Fruit fly (Drosophila melanogaster) whole organism, embryonic: Measurements from ENCODE around the gene CG14882.
A peak's percentile ranks its signal among the peaks of the same experiment; 100 is the strongest.

ENCODE experiments used
- B-H2 ChIP-seq: fragments of 200-800 bp; sonication (Bioruptor generic); optimal IDR thresholded peaks from 2 replicates; lab custom pipeline; 2018; ENCODE audit warnings: missing biosample characterization, mild to moderate bottlenecking, missing genetic modification characterization
- CG10366 ChIP-seq: fragments of 200-800 bp; sonication (Bioruptor generic); IDR thresholded peaks from 2 replicates; pipeline ENCODE4 v1.3.6; 2022; ENCODE audit warnings: missing biosample characterization, missing genetic modification characterization
- CG10959 ChIP-seq: fragments of 200-800 bp; sonication (Bioruptor generic); IDR thresholded peaks from 2 replicates; pipeline ENCODE4 v1.3.6; 2022; ENCODE audit warnings: missing biosample characterization, missing genetic modification characterization
- CG11560 ChIP-seq: fragments of 200-800 bp; sonication (Bioruptor generic); IDR thresholded peaks from 3 replicates; pipeline ENCODE4 v1.3.6; 2022; ENCODE audit warnings: missing biosample characterization, missing genetic modification characterization
- CG12236 ChIP-seq: fragments of 200-800 bp; sonication (Bioruptor generic); optimal IDR thresholded peaks from 2 replicates; lab custom pipeline; 2016; ENCODE audit warnings: missing biosample characterization, missing genetic modification characterization
- CG14710 ChIP-seq: fragments of 200-800 bp; sonication (Bioruptor generic); optimal IDR thresholded peaks from 3 replicates; lab custom pipeline; 2019; ENCODE audit warnings: missing biosample characterization, mild to moderate bottlenecking, missing genetic modification characterization, moderate library complexity
- CG15269 ChIP-seq: fragments of 200-800 bp; sonication (Bioruptor generic); optimal IDR thresholded peaks from 2 replicates; lab custom pipeline; 2018; ENCODE audit warnings: missing biosample characterization, mild to moderate bottlenecking, missing genetic modification characterization, moderate library complexity
- CG17186 ChIP-seq: fragments of 200-800 bp; sonication (Bioruptor generic); optimal IDR thresholded peaks from 3 replicates; lab custom pipeline; 2017; ENCODE audit warnings: missing biosample characterization, missing genetic modification reagents, missing genetic modification characterization
- CG1792 ChIP-seq: fragments of 200-800 bp; sonication (Bioruptor generic); optimal IDR thresholded peaks from 2 replicates; lab custom pipeline; 2016; ENCODE audit warnings: missing biosample characterization, missing genetic modification characterization
- CG18764 ChIP-seq: fragments of 200-800 bp; sonication (Bioruptor generic); optimal IDR thresholded peaks from 3 replicates; lab custom pipeline; 2016; ENCODE audit warnings: missing biosample characterization, missing genetic modification characterization
- CG2875 ChIP-seq: fragments of 200-800 bp; sonication (Bioruptor generic); optimal IDR thresholded peaks from 2 replicates; lab custom pipeline; 2017; ENCODE audit warnings: missing biosample characterization, mild to moderate bottlenecking, missing genetic modification characterization, missing genetic modification reagents
- CG3281 ChIP-seq: fragments of 200-800 bp; sonication (Bioruptor generic); optimal IDR thresholded peaks from 3 replicates; lab custom pipeline; 2017; ENCODE audit warnings: missing biosample characterization, mild to moderate bottlenecking, missing genetic modification characterization
- CG3995 ChIP-seq: fragments of 200-800 bp; sonication (Bioruptor generic); optimal IDR thresholded peaks from 3 replicates; lab custom pipeline; 2016; ENCODE audit warnings: missing biosample characterization, missing genetic modification characterization
- CG5180 ChIP-seq: fragments of 200-800 bp; sonication (Bioruptor generic); optimal IDR thresholded peaks from 3 replicates; lab custom pipeline; 2017; ENCODE audit warnings: missing biosample characterization, missing genetic modification characterization, mild to moderate bottlenecking, moderate library complexity, missing genetic modification reagents
- CG6254 ChIP-seq: fragments of 200-800 bp; sonication (Bioruptor generic); optimal IDR thresholded peaks from 3 replicates; lab custom pipeline; 2017; ENCODE audit warnings: mild to moderate bottlenecking, missing biosample characterization, missing genetic modification reagents, missing genetic modification characterization
- CG8944 ChIP-seq: fragments of 200-800 bp; sonication (Bioruptor generic); optimal IDR thresholded peaks from 3 replicates; lab custom pipeline; 2016; ENCODE audit warnings: missing biosample characterization, missing genetic modification characterization
- CHES-1-like ChIP-seq: fragments of 200-800 bp; sonication (Bioruptor generic); optimal IDR thresholded peaks from 2 replicates; lab custom pipeline; 2016; ENCODE audit warnings: missing biosample characterization, missing genetic modification characterization
- D19B ChIP-seq: fragments of 200-800 bp; sonication (Bioruptor generic); optimal IDR thresholded peaks from 2 replicates; lab custom pipeline; 2017; ENCODE audit warnings: missing biosample characterization, mild to moderate bottlenecking, missing genetic modification characterization
- Eip74EF ChIP-seq, 2 experiments: fragments of 200-800 bp in 1 of 2; fragments of >200 bp in 1 of 2; sonication (Bioruptor generic) in 1 of 2; optimal IDR thresholded peaks; 2 replicates each; lab custom pipeline; 2017 to 2019; ENCODE audit warnings: missing biosample characterization in 2 of 2, missing genetic modification characterization in 2 of 2, mild to moderate bottlenecking in 1 of 2, moderate library complexity in 1 of 2
- Ets65A ChIP-seq: fragments of 200-800 bp; sonication (Bioruptor generic); peaks from one replicate; lab custom pipeline; 2016; ENCODE audit warnings: missing biosample characterization, missing genetic modification characterization
- HLHmδ ChIP-seq: fragments of 200-800 bp; sonication (Bioruptor generic); optimal IDR thresholded peaks from 2 replicates; lab custom pipeline; 2018; ENCODE audit warnings: missing biosample characterization, mild to moderate bottlenecking, missing genetic modification characterization, moderate library complexity
- HmgD ChIP-seq: fragments of 200-800 bp; sonication (Bioruptor generic); optimal IDR thresholded peaks from 3 replicates; lab custom pipeline; 2016; ENCODE audit warnings: missing biosample characterization, missing genetic modification characterization
- Lhr ChIP-seq: fragments of 200-800 bp; sonication (Bioruptor generic); optimal IDR thresholded peaks from 3 replicates; lab custom pipeline; 2017; ENCODE audit warnings: mild to moderate bottlenecking, missing biosample characterization, missing genetic modification reagents, missing genetic modification characterization
- Mrtf ChIP-seq: fragments of 200-800 bp; sonication (Bioruptor generic); IDR thresholded peaks from 3 replicates; pipeline ENCODE4 v1.3.6; 2022; ENCODE audit warnings: missing biosample characterization, missing genetic modification characterization
- NC2β ChIP-seq: fragments of 200-800 bp; sonication (Bioruptor generic); optimal IDR thresholded peaks from 2 replicates; lab custom pipeline; 2016; ENCODE audit warnings: missing biosample characterization, missing genetic modification characterization
- Neu2 ChIP-seq: fragments of 200-800 bp; sonication (Bioruptor generic); optimal IDR thresholded peaks from 3 replicates; lab custom pipeline; 2016; ENCODE audit warnings: missing biosample characterization, missing genetic modification characterization, borderline replicate concordance
- Nf-YB ChIP-seq: fragments of 200-800 bp; sonication (Bioruptor generic); optimal IDR thresholded peaks from 3 replicates; lab custom pipeline; 2019; ENCODE audit warnings: missing biosample characterization, mild to moderate bottlenecking, missing genetic modification characterization, moderate library complexity
- Rx ChIP-seq: fragments of 200-800 bp; sonication (Bioruptor generic); IDR thresholded peaks from 2 replicates; pipeline ENCODE4 v1.3.6; 2022; ENCODE audit warnings: missing biosample characterization, missing genetic modification characterization
- Scr ChIP-seq: fragments of 200-800 bp; sonication (Bioruptor generic); IDR thresholded peaks from 2 replicates; pipeline ENCODE4 v1.3.6; 2022; ENCODE audit warnings: missing biosample characterization, missing genetic modification characterization; ENCODE audit not compliant: partially characterized antibody
- Xrp1 ChIP-seq: fragments of 200-800 bp; sonication (Bioruptor generic); IDR thresholded peaks from 2 replicates; pipeline ENCODE4 v1.3.6; 2022; ENCODE audit warnings: missing biosample characterization, missing genetic modification characterization
- amos ChIP-seq: fragments of 200-800 bp; sonication (Bioruptor generic); IDR thresholded peaks from 2 replicates; pipeline ENCODE4 v1.3.6; 2022; ENCODE audit warnings: missing biosample characterization, missing genetic modification characterization; ENCODE audit not compliant: partially characterized antibody
- ato ChIP-seq: fragments of 200-800 bp; sonication (Bioruptor generic); IDR thresholded peaks from 2 replicates; pipeline ENCODE4 v1.3.6; 2022; ENCODE audit warnings: missing biosample characterization, missing genetic modification characterization; ENCODE audit not compliant: partially characterized antibody
- en ChIP-seq: fragments of 200-800 bp; sonication (Bioruptor generic); optimal IDR thresholded peaks from 2 replicates; lab custom pipeline; 2016; ENCODE audit warnings: missing biosample characterization, missing genetic modification characterization
- eyg ChIP-seq: fragments of 200-800 bp; sonication (Bioruptor generic); optimal IDR thresholded peaks from 3 replicates; lab custom pipeline; 2016; ENCODE audit warnings: missing biosample characterization, missing genetic modification characterization
- gcm2 ChIP-seq: fragments of 200-800 bp; sonication (Bioruptor generic); optimal IDR thresholded peaks from 2 replicates; lab custom pipeline; 2016; ENCODE audit warnings: missing biosample characterization, missing genetic modification characterization
- gt ChIP-seq: fragments of 200-800 bp; sonication (Bioruptor generic); IDR thresholded peaks from 2 replicates; pipeline ENCODE4 v1.3.6; 2022; ENCODE audit warnings: missing biosample characterization, missing genetic modification characterization
- ham ChIP-seq: fragments of 200-800 bp; sonication (Bioruptor generic); IDR thresholded peaks from 2 replicates; pipeline ENCODE4 v1.3.6; 2022; ENCODE audit warnings: missing biosample characterization, missing genetic modification characterization
- kay ChIP-seq: fragments of 200-800 bp; sonication (Bioruptor generic); optimal IDR thresholded peaks from 2 replicates; lab custom pipeline; 2016; ENCODE audit warnings: missing biosample characterization, missing genetic modification characterization
- knrl ChIP-seq: fragments of 200-800 bp; sonication (Bioruptor generic); IDR thresholded peaks from 3 replicates; pipeline ENCODE4 v1.3.6; 2022; ENCODE audit warnings: missing biosample characterization, missing genetic modification characterization; ENCODE audit not compliant: partially characterized antibody
- nmo ChIP-seq: fragments of 200-800 bp; sonication (Bioruptor generic); optimal IDR thresholded peaks from 2 replicates; lab custom pipeline; 2018; ENCODE audit warnings: missing biosample characterization, mild to moderate bottlenecking, missing genetic modification characterization, moderate library complexity
- pb ChIP-seq: fragments of 200-800 bp; sonication (Bioruptor generic); optimal IDR thresholded peaks from 3 replicates; lab custom pipeline; 2016; ENCODE audit warnings: missing biosample characterization, missing genetic modification characterization
- run ChIP-seq: fragments of 200-800 bp; sonication (Bioruptor generic); optimal IDR thresholded peaks from 3 replicates; lab custom pipeline; 2018; ENCODE audit warnings: missing biosample characterization, mild to moderate bottlenecking, missing genetic modification characterization
- sc ChIP-seq, 3 experiments: fragments of >200 bp in 2 of 3; fragments of 200-800 bp in 1 of 3; sonication (Bioruptor generic) in 1 of 3; optimal IDR thresholded peaks; 2 replicates in 2 of 3; 3 replicates in 1 of 3; lab custom pipeline; 2017; ENCODE audit warnings: mild to moderate bottlenecking in 1 of 3, missing biosample characterization in 1 of 3, missing genetic modification characterization in 1 of 3, missing genetic modification reagents in 1 of 3
- so ChIP-seq: fragments of 200-800 bp; sonication (Bioruptor generic); IDR thresholded peaks from 3 replicates; pipeline ENCODE4 v1.3.6; 2022; ENCODE audit warnings: missing biosample characterization, missing genetic modification characterization
- sr ChIP-seq: fragments of 200-800 bp; sonication (Bioruptor generic); IDR thresholded peaks from 3 replicates; pipeline ENCODE4 v1.3.6; 2022; ENCODE audit warnings: missing biosample characterization, missing genetic modification characterization
- sug ChIP-seq: fragments of 200-800 bp; optimal IDR thresholded peaks from 2 replicates; lab custom pipeline; 2019; ENCODE audit warnings: missing biosample characterization, mild to moderate bottlenecking, missing genetic modification characterization, moderate library complexity
- tin ChIP-seq: fragments of 200-800 bp; sonication (Bioruptor generic); optimal IDR thresholded peaks from 3 replicates; lab custom pipeline; 2016; ENCODE audit warnings: missing biosample characterization, missing genetic modification characterization
- z ChIP-seq: fragments of 200-800 bp; sonication (Bioruptor generic); IDR thresholded peaks from 3 replicates; pipeline ENCODE4 v1.3.6; 2022; ENCODE audit warnings: missing biosample characterization, missing genetic modification characterization

The CG14882 gene

dm6 chr3R:16449187-16449973 lies 6.4 kb downstream of the CG14882 start (continued):
- TF ChIP-seq gt (GFP tag; lab: Robert Waterston, UW), result peak; percentile 96
- TF ChIP-seq Lhr (GFP tag; lab: Kevin White, UChicago), result peak; percentile 89
- peak; percentile 92 for TF ChIP-seq CG10366 (GFP tag; lab: Robert Waterston, UW)
- TF ChIP-seq knrl, result peak; percentile 68; the same call in 2 of the 3 replicates
- TF ChIP-seq so (GFP tag; lab: Robert Waterston, UW), result peak; percentile 85
- TF ChIP-seq CG18764, result peak; percentile 86
- TF ChIP-seq D19B (GFP tag; lab: Kevin White, UChicago), result peak; percentile 61
- TF ChIP-seq CG11560, result peak; percentile 81
- TF ChIP-seq CG12236 (GFP tag; lab: Kevin White, UChicago), result peak; percentile 83
- no peak for TF ChIP-seq HLHmδ
- peak; percentile 89 for TF ChIP-seq CG15269 (tag; lab: Kevin White, UChicago)
- peak; percentile 89 for TF ChIP-seq CG1792 (GFP tag; lab: Kevin White, UChicago)
- peak; percentile 6 for TF ChIP-seq gcm2
- TF ChIP-seq en, result peak; percentile 80
- peak; percentile 98 for TF ChIP-seq CG10959 (GFP tag; lab: Robert Waterston, UW)
- TF ChIP-seq CHES-1-like (GFP tag; lab: Kevin White, UChicago), result peak; percentile 87
- TF ChIP-seq Mrtf (GFP tag; lab: Robert Waterston, UW), result peak; percentile 95
- TF ChIP-seq run (tag; lab: Kevin White, UChicago), result peak; percentile 77
- peak; percentile 76 for TF ChIP-seq Neu2
- TF ChIP-seq amos (GFP tag; lab: Robert Waterston, UW), result peak; percentile 51; the same call in 1 of the 2 replicates
- peak; percentile 82 for TF ChIP-seq HmgD (GFP tag; lab: Kevin White, UChicago)
- peak; percentile 67 for TF ChIP-seq CG3281 (GFP tag; lab: Kevin White, UChicago)
- peak; percentile 95 for TF ChIP-seq Rx (GFP tag; lab: Robert Waterston, UW)
- peak; percentile 95 for TF ChIP-seq CG14710
- TF ChIP-seq NC2β (GFP tag; lab: Kevin White, UChicago), result peak; percentile 89
- TF ChIP-seq sc (optimal IDR thresholded peaks at IDR 0.05; lab: Kevin White, UChicago), result no peak
- TF ChIP-seq sc (GFP tag; optimal IDR thresholded peaks at IDR 0.05; lab: Kevin White, UChicago), result peak; percentile 87
- peak; percentile 97 for TF ChIP-seq nmo (GFP tag; lab: Kevin White, UChicago)
- TF ChIP-seq B-H2 (GFP tag; lab: Kevin White, UChicago), result peak; percentile 58
- peak; percentile 87 for TF ChIP-seq kay (GFP tag; lab: Kevin White, UChicago)
- peak; percentile 86 for TF ChIP-seq CG5180 (GFP tag; lab: Kevin White, UChicago)
- TF ChIP-seq pb, result peak; percentile 86
- TF ChIP-seq Nf-YB (GFP tag; lab: Kevin White, UChicago), result peak; percentile 68
- no peak for TF ChIP-seq ato
- TF ChIP-seq CG6254 (GFP tag; lab: Kevin White, UChicago), result peak; percentile 77
- TF ChIP-seq z (GFP tag; lab: Robert Waterston, UW), result peak; percentile 90
- TF ChIP-seq Xrp1, result peak; percentile 98
- TF ChIP-seq tin (GFP tag; lab: Kevin White, UChicago), result peak; percentile 96
- TF ChIP-seq ham (GFP tag; lab: Robert Waterston, UW), result 0 out of 2 replicates have a peak, but pooled peaks have one; percentile 43
- peak; percentile 83 for TF ChIP-seq sr (GFP tag; lab: Robert Waterston, UW)
- TF ChIP-seq eyg, result peak; percentile 82
- TF ChIP-seq CG2875, result peak; percentile 93
- peak in 1 of 2 experiments; percentile 88 for TF ChIP-seq Eip74EF (GFP tag; optimal IDR thresholded peaks at IDR 0.05; lab: Kevin White, UChicago)
- peak; percentile 96 for TF ChIP-seq CG8944 (GFP tag; lab: Kevin White, UChicago)
- peak; percentile 64 for TF ChIP-seq sug (tag; lab: Kevin White, UChicago)
- TF ChIP-seq CG17186 (GFP tag; lab: Kevin White, UChicago), result peak; percentile 55
- TF ChIP-seq Ets65A, result peak; percentile 100
- 0 out of 2 replicates have a peak, but pooled peaks have one; percentile 15 for TF ChIP-seq Scr (GFP tag; lab: Robert Waterston, UW)
- peak; percentile 23 for TF ChIP-seq CG3995 (GFP tag; lab: Kevin White, UChicago)
